Worm (Caenorhabditis elegans) whole organism, late embryonic: ENCODE measurements around the gene T25D3.3.

Source experiments
- C08G9.2 ChIP-seq: sonication (generic microtip); optimal IDR thresholded peaks from 2 replicates; lab custom pipeline; 2016; ENCODE audit warnings: mild to moderate bottlenecking, missing genetic modification characterization, moderate library complexity, missing compliant biosample characterization
- K02D7.2 ChIP-seq: sonication (generic microtip); optimal IDR thresholded peaks from 2 replicates; lab custom pipeline; 2017; ENCODE audit warnings: mild to moderate bottlenecking, missing genetic modification characterization, missing compliant biosample characterization
- K09A11.1 ChIP-seq: sonication (generic microtip); optimal IDR thresholded peaks from 2 replicates; lab custom pipeline; 2017; ENCODE audit warnings: antibody characterized with exemption, mild to moderate bottlenecking, missing genetic modification characterization, missing compliant biosample characterization; ENCODE audit not compliant: insufficient read depth
- ahr-1 ChIP-seq: sonication (generic microtip); optimal IDR thresholded peaks from 2 replicates; lab custom pipeline; 2016; ENCODE audit warnings: missing genetic modification characterization, missing compliant biosample characterization
- ceh-18 ChIP-seq: sonication (generic microtip); optimal IDR thresholded peaks from 2 replicates; lab custom pipeline; 2016; ENCODE audit warnings: missing genetic modification characterization, missing compliant biosample characterization
- ceh-19 ChIP-seq: fragments of 200-800 bp; sonication (Bioruptor generic); optimal IDR thresholded peaks from 2 replicates; lab custom pipeline; 2018; ENCODE audit warnings: mild to moderate bottlenecking, missing genetic modification characterization, missing compliant biosample characterization
- ceh-30 ChIP-seq: fragments of 150-350 bp; optimal IDR thresholded peaks from 2 replicates; lab custom pipeline; 2014; ENCODE audit warnings: missing biosample characterization, missing genetic modification characterization
- ceh-31 ChIP-seq: sonication (generic microtip); optimal IDR thresholded peaks from 2 replicates; lab custom pipeline; 2016; ENCODE audit warnings: missing genetic modification characterization, missing compliant biosample characterization
- ceh-34 ChIP-seq: sonication (generic microtip); optimal IDR thresholded peaks from 2 replicates; lab custom pipeline; 2016; ENCODE audit warnings: mild to moderate bottlenecking, missing genetic modification characterization, missing compliant biosample characterization
- ceh-48 ChIP-seq: sonication (generic microtip); optimal IDR thresholded peaks from 2 replicates; lab custom pipeline; 2016; ENCODE audit warnings: missing genetic modification characterization, inconsistent platforms, missing compliant biosample characterization
- ceh-6 ChIP-seq: fragments of 200-800 bp; sonication (Bioruptor generic); optimal IDR thresholded peaks from 2 replicates; lab custom pipeline; 2018; ENCODE audit warnings: mild to moderate bottlenecking, missing genetic modification characterization, missing compliant biosample characterization
- che-1 ChIP-seq: sonication (generic microtip); optimal IDR thresholded peaks from 2 replicates; lab custom pipeline; 2016; ENCODE audit warnings: mild to moderate bottlenecking, missing genetic modification characterization, missing compliant biosample characterization
- elt-2 ChIP-seq: sonication (generic microtip); optimal IDR thresholded peaks from 2 replicates; lab custom pipeline; 2016; ENCODE audit warnings: missing genetic modification reagents, missing genetic modification characterization, missing compliant biosample characterization
- eyg-1 ChIP-seq: sonication (generic microtip); optimal IDR thresholded peaks from 2 replicates; lab custom pipeline; 2016; ENCODE audit warnings: missing genotype, missing genetic modification characterization, missing compliant biosample characterization
- gmeb-2 ChIP-seq: sonication (generic microtip); optimal IDR thresholded peaks from 2 replicates; lab custom pipeline; 2016; ENCODE audit warnings: missing genetic modification characterization, inconsistent platforms, missing compliant biosample characterization
- hlh-15 ChIP-seq: sonication (generic microtip); optimal IDR thresholded peaks from 2 replicates; lab custom pipeline; 2016; ENCODE audit warnings: missing genetic modification characterization, missing compliant biosample characterization
- hlh-30 ChIP-seq: sonication (generic microtip); optimal IDR thresholded peaks from 2 replicates; lab custom pipeline; 2017; ENCODE audit warnings: antibody characterized with exemption, missing genetic modification characterization, missing compliant biosample characterization; ENCODE audit not compliant: insufficient read depth
- lin-11 ChIP-seq: fragments of 200-800 bp; sonication (Bioruptor generic); optimal IDR thresholded peaks from 2 replicates; lab custom pipeline; 2018; ENCODE audit warnings: mild to moderate bottlenecking, missing genetic modification characterization, missing compliant biosample characterization
- mec-3 ChIP-seq: sonication (generic microtip); optimal IDR thresholded peaks from 2 replicates; lab custom pipeline; 2016; ENCODE audit warnings: borderline replicate concordance, missing genetic modification characterization, missing compliant biosample characterization
- nfya-1 ChIP-seq: sonication (generic microtip); optimal IDR thresholded peaks from 2 replicates; lab custom pipeline; 2017; ENCODE audit warnings: missing genetic modification characterization, mild to moderate bottlenecking, missing compliant biosample characterization, antibody characterized with exemption, moderate library complexity
- nhr-11 ChIP-seq: fragments of 150-350 bp; optimal IDR thresholded peaks from 2 replicates; lab custom pipeline; 2014; ENCODE audit warnings: missing biosample characterization, missing genetic modification characterization
- nhr-232 ChIP-seq: sonication (generic microtip); optimal IDR thresholded peaks from 2 replicates; lab custom pipeline; 2016; ENCODE audit warnings: missing genetic modification characterization, missing compliant biosample characterization
- pag-3 ChIP-seq: sonication (generic microtip); optimal IDR thresholded peaks from 2 replicates; lab custom pipeline; 2016; ENCODE audit warnings: missing compliant biosample characterization, missing genetic modification characterization, borderline replicate concordance
- pat-9 ChIP-seq: fragments of 200-800 bp; sonication (Bioruptor generic); optimal IDR thresholded peaks from 2 replicates; lab custom pipeline; 2018; ENCODE audit warnings: mild to moderate bottlenecking, missing genetic modification characterization, moderate library complexity, missing compliant biosample characterization
- pqm-1 ChIP-seq: sonication (generic microtip); optimal IDR thresholded peaks from 2 replicates; lab custom pipeline; 2016; ENCODE audit warnings: missing genetic modification characterization, missing compliant biosample characterization
- pros-1 ChIP-seq: fragments of 150-350 bp; optimal IDR thresholded peaks from 2 replicates; lab custom pipeline; 2014; ENCODE audit warnings: missing biosample characterization, missing genetic modification reagents, missing genetic modification characterization
- ref-2 ChIP-seq: sonication (generic microtip); optimal IDR thresholded peaks from 2 replicates; lab custom pipeline; 2016; ENCODE audit warnings: missing genetic modification characterization, missing compliant biosample characterization
- rnt-1 ChIP-seq: sonication (generic microtip); optimal IDR thresholded peaks from 2 replicates; lab custom pipeline; 2016; ENCODE audit warnings: missing genetic modification characterization, missing compliant biosample characterization
- sdc-2 ChIP-seq: sonication (generic microtip); optimal IDR thresholded peaks from 2 replicates; lab custom pipeline; 2016; ENCODE audit warnings: missing genotype, missing genetic modification characterization, missing compliant biosample characterization
- sox-2 ChIP-seq: fragments of 200-800 bp; sonication (Bioruptor generic); IDR thresholded peaks from 2 replicates; pipeline ENCODE4 v1.3.6; 2022; ENCODE audit warnings: missing genetic modification reagents, missing genetic modification characterization, missing compliant biosample characterization
- sox-4 ChIP-seq: sonication (generic microtip); optimal IDR thresholded peaks from 2 replicates; lab custom pipeline; 2017; ENCODE audit warnings: mild to moderate bottlenecking, missing genetic modification characterization, inconsistent platforms, missing compliant biosample characterization
- syd-9 ChIP-seq: sonication (generic microtip); optimal IDR thresholded peaks from 2 replicates; lab custom pipeline; 2016; ENCODE audit warnings: mild to moderate bottlenecking, missing genetic modification characterization, moderate library complexity, missing compliant biosample characterization
- tbx-2 ChIP-seq: sonication (generic microtip); optimal IDR thresholded peaks from 2 replicates; lab custom pipeline; 2016; ENCODE audit warnings: missing genetic modification characterization, missing compliant biosample characterization
- unc-3 ChIP-seq, 2 experiments: fragments of 200-800 bp in 1 of 2; sonication (Bioruptor generic) in 1 of 2; sonication (generic microtip) in 1 of 2; conservative IDR thresholded peaks in 1 of 2; optimal IDR thresholded peaks in 1 of 2; 2 replicates each; pipeline versions ENCODE4 v1.3.6 to Lab custom; 2016 to 2022; ENCODE audit warnings: missing compliant biosample characterization in 2 of 2, missing genetic modification characterization in 2 of 2, missing genetic modification reagents in 1 of 2
- unc-42 ChIP-seq: sonication (generic microtip); optimal IDR thresholded peaks from 2 replicates; lab custom pipeline; 2016; ENCODE audit warnings: missing genotype, missing genetic modification characterization, missing compliant biosample characterization
- ztf-16 ChIP-seq: sonication (generic microtip); optimal IDR thresholded peaks from 2 replicates; lab custom pipeline; 2017; ENCODE audit warnings: missing genetic modification characterization, missing compliant biosample characterization

The T25D3.3 gene

DNA sequence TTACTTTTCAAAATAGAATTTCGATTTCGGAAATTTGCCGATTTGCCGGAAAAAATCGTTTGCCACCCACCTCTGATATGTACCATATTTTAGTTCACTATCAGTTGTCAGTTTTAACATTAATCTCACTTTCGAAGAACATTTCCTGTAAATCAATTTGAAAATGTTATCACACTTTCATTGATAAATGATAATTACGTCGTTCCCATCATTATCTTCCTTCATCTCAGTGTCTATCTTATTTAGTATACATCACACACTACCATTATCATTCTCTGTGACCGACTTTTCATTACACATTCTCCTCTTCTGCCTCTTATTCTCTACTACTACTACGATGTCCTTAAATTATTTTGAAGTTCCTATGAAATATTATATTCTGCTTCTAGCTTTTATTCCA is 34.1 kb downstream of the T25D3.3 start, which contains the start of gene T01D1.8:
T01D1.8 (plus strand) TSS at position 236 of the 400 bp plus-strand sequence.
- TF ChIP-seq mec-3 (tag; lab: Kevin White, UChicago), result no peak
- TF ChIP-seq ceh-34, result no peak
- no peak for TF ChIP-seq syd-9
- no peak for TF ChIP-seq hlh-15 (tag; lab: Kevin White, UChicago)
- peak; percentile 70 for TF ChIP-seq elt-2 (tag; lab: Kevin White, UChicago)
- TF ChIP-seq nhr-232 (tag; lab: Kevin White, UChicago), result no peak
- TF ChIP-seq ceh-48 (tag; lab: Kevin White, UChicago), result no peak
- TF ChIP-seq tbx-2 (tag; lab: Kevin White, UChicago), result no peak

DNA sequence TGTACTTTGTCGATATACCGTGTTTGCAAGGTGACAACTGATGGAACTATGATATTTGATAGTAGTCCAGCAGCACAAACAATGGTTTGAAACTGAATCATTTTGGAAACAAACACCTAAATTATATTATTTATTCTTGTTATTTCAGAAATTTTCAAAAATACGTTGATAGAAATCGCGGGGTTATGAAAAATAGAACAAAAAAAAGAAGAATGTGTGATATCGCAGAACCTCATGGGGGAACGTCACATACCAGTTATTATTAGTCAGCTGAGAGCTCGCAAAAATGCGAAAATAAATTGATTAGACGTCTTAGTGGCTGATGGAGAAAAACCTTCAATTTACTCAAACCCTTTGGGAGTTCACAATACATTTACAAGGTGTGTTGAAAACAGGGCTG is 36.6 kb downstream of the T25D3.3 start, which contains the start of gene T01D1.5:
T01D1.5 (minus strand) TSS at position 101 of the 400 bp plus-strand sequence.
- TF ChIP-seq nhr-232 (tag; lab: Kevin White, UChicago) (no peak), ceh-18 (no peak), ceh-19 (GFP tag; lab: Kevin White, UChicago) (no peak), unc-3 (GFP tag; conservative IDR thresholded peaks at IDR 0.05; lab: Robert Waterston, UW) (no peak), unc-3 (tag; optimal IDR thresholded peaks at IDR 0.05; lab: Kevin White, UChicago) (no peak), ref-2 (tag; lab: Kevin White, UChicago) (no peak), nfya-1 (no peak), gmeb-2 (tag; lab: Kevin White, UChicago) (no peak)

DNA sequence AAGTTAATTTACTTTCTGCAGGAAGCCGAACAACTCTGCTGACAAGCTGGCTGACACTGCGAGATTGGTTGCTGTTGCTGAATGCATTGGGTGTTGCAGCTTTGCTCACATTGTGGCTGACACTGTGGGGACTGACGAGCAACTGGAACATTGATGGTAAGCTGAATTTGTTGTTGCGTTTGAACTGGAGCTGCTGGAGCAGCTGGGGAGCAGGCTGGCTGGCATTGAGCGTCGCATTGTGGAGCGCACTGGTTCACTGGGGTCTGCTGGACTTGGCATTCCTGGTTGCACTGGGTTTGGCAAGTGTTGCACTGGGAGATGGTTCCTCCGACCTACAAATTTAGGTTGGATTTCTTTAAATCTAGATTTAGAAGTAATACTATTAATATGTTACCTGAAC is 40.2 kb downstream of the T25D3.3 start:
- no peak for TF ChIP-seq sox-2 (GFP tag; lab: Robert Waterston, UW)
- TF ChIP-seq ceh-30, result no peak
- no peak for TF ChIP-seq hlh-15 (tag; lab: Kevin White, UChicago)
- TF ChIP-seq ceh-6 (GFP tag; lab: Kevin White, UChicago), result no peak
- no peak for TF ChIP-seq eyg-1 (tag; lab: Kevin White, UChicago)
- TF ChIP-seq C08G9.2 (tag; lab: Kevin White, UChicago), result no peak
- TF ChIP-seq hlh-30 (tag; lab: Kevin White, UChicago), result no peak
- no peak for TF ChIP-seq ceh-18
- no peak for TF ChIP-seq pqm-1
- no peak for TF ChIP-seq K09A11.1 (tag; lab: Kevin White, UChicago)
- TF ChIP-seq lin-11 (tag; lab: Kevin White, UChicago), result no peak
- TF ChIP-seq ztf-16 (tag; lab: Kevin White, UChicago), result no peak
- no peak for TF ChIP-seq pag-3
- no peak for TF ChIP-seq che-1 (tag; lab: Kevin White, UChicago)
- no peak for TF ChIP-seq pros-1
- TF ChIP-seq, all 69 proteins: peak for 0

DNA sequence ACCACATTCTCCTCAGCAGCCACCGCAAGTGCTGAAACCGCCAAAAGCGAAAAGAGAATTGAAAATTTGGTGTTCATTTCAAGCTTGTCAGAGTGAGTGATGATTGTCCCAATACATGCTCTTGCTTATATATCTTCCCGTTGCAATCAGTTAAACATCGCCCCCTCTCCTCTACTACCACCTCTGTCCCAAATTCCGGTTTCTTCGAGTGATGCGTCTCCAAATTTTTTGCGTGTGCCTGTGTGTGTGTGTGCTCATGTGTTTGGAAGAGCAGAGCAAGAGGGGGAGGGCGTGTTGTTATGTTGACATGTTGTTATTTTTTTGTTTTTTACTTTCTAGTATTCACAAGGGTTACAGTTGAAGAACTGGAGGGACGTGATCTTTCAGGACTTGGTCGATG is 42.1 kb downstream of the T25D3.3 start, which contains the start of gene abu-11:
abu-11 (minus strand) TSS at position 101 of the 400 bp plus-strand sequence.
- TF ChIP-seq unc-42 (tag; lab: Kevin White, UChicago) (no peak), sdc-2 (no peak), syd-9 (no peak), ahr-1 (tag; lab: Kevin White, UChicago) (no peak), K02D7.2 (tag; lab: Kevin White, UChicago) (no peak), sox-4 (tag; lab: Kevin White, UChicago) (no peak), ceh-31 (tag; lab: Kevin White, UChicago) (no peak), elt-2 (tag; lab: Kevin White, UChicago) (no peak), pat-9 (tag; lab: Kevin White, UChicago) (no peak), nhr-11 (tag; lab: Kevin White, UChicago) (no peak), eyg-1 (tag; lab: Kevin White, UChicago) (no peak), rnt-1 (tag; lab: Kevin White, UChicago) (no peak), tbx-2 (tag; lab: Kevin White, UChicago) (no peak)
